Worm (Caenorhabditis elegans): ENCODE data around the gene C13A10.2.

- TF ChIP-seq flt-1 (GFP tag; IDR thresholded peaks at IDR 0.05) (no peak), ceh-36 (tag; optimal IDR thresholded peaks at IDR 0.05) (no peak), ama-1 (optimal IDR thresholded peaks at IDR 0.05) (no peak), ceh-13 (GFP tag; optimal IDR thresholded peaks at IDR 0.05) (no peak), tbx-11 (GFP tag; IDR thresholded peaks at IDR 0.05) (no peak), hmg-4 (GFP tag; optimal IDR thresholded peaks at IDR 0.05) (no peak), tra-4 (tag; optimal IDR thresholded peaks at IDR 0.05) (no peak)
Measured at ce11 chrII:1381618-1382017, 23.8 kb upstream of the C13A10.2 start, which contains the start of gene F54D12.9.

All from whole organism, early embryonic.